Fruit fly (Drosophila melanogaster): ENCODE measurements around the gene Tsc1.

The Tsc1 gene

DNA sequence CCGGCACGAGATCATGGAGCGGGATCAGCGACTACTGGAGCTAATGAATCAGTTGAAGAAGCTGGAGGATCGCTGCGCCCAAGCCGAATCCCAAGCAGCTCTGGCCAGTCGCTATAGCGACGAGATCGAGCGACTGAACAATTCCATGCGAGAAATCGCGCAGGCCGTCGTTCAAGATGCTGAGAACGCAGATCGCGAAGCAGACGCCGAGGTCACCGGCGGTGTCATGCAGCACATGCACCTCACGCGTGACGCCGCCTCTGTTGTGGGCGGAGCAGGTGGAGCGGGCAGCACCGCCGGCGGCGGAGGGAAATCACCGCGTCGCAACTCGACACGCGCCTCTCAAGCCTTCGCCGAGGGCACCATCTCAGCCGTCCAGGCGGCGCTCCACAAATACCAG is 8.4 kb upstream of the Tsc1 start:
- TF ChIP-seq CG11617 (GFP tag; optimal IDR thresholded peaks at IDR 0.05) (no peak), Hr96 (GFP tag; optimal IDR thresholded peaks at IDR 0.05) (no peak), ovo (GFP tag; optimal IDR thresholded peaks at IDR 0.05) (no peak), bab1 (GFP tag; optimal IDR thresholded peaks at IDR 0.05) (no peak), CG5204 (GFP tag; optimal IDR thresholded peaks at IDR 0.05) (no peak), cnc (optimal IDR thresholded peaks at IDR 0.05) (no peak), CG1620 (GFP tag; optimal IDR thresholded peaks at IDR 0.05) (no peak), Mnt (GFP tag; optimal IDR thresholded peaks at IDR 0.05) (no peak), pad (GFP tag; optimal IDR thresholded peaks at IDR 0.05) (no peak), CG7101 (tag; optimal IDR thresholded peaks at IDR 0.05) (no peak), CG7045 (GFP tag; optimal IDR thresholded peaks at IDR 0.05) (no peak), Clk (GFP tag; optimal IDR thresholded peaks at IDR 0.05) (no peak)

DNA sequence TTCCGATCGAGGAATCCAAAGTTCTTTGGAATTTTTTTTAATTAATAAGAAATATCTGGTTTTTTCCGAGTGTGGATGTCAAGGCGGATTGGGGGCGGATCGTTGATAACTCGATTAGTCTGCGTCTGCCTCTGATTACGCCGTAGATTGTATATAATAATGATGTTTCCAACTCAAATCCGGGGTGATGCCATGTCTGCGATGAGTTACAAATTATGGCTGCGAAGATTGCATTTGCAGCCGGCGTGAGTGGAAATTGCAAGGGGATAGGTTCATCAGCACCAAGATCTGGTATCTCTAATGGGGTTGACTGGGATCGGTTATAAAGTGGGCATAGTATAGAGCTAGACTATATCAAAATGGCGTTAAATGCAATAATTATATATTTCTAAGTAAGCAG is 7.7 kb upstream of the Tsc1 start:
- no peak for TF ChIP-seq CG12768 (GFP tag; optimal IDR thresholded peaks at IDR 0.05)
- no peak for TF ChIP-seq toe (GFP tag; optimal IDR thresholded peaks at IDR 0.05)

DNA sequence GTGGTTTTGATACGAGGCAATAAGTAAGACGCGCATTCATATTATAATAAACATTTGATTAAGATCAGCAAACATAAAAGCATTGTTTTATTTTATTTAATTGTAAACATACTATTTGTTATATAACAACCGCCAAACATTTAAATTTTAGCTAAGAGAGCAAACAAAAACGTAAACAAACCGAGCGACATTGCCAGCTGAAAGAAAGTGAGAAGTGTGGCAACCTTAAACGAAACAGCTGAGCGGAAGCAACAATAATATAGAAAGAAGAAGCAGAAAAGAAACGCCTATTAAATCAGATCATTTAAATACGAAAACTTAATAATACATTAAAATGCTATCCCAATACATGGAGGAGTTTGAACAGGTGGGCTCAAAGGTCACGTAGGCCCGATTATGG is 4.5 kb downstream of the Tsc1 start, which contains the start of gene Sec10:
Gene Sec10, plus strand, starts transcription at position 252 of the 400 bp plus-strand sequence.
- TF ChIP-seq CG33017 (tag; optimal IDR thresholded peaks at IDR 0.05) (peak; percentile 7), pad (GFP tag; optimal IDR thresholded peaks at IDR 0.05) (no peak), CG7101 (tag; optimal IDR thresholded peaks at IDR 0.05) (peak; percentile 23), CG14711 (tag; optimal IDR thresholded peaks at IDR 0.05) (no peak), CG1620 (GFP tag; optimal IDR thresholded peaks at IDR 0.05) (no peak), bab1 (GFP tag; optimal IDR thresholded peaks at IDR 0.05) (peak; percentile 58), Mnt (GFP tag; optimal IDR thresholded peaks at IDR 0.05) (no peak), CG11617 (GFP tag; optimal IDR thresholded peaks at IDR 0.05) (no peak)

- TF ChIP-seq kay (GFP tag; ENCODE audit: borderline replicate concordance) (peak; percentile 4), CG12768 (GFP tag; optimal IDR thresholded peaks at IDR 0.05) (peak; percentile 1), cic (GFP tag; optimal IDR thresholded peaks at IDR 0.05) (peak; percentile 15), CG7045 (GFP tag; optimal IDR thresholded peaks at IDR 0.05) (no peak)
These were observed 7.3 kb downstream of the Tsc1 start, which contains the start of gene Npc2f for dm6 chr3R:24137311-24137945. TSS of gene Npc2f (plus strand) at chr3R:24137895.

- no peak for TF ChIP-seq CG14711 (tag; optimal IDR thresholded peaks at IDR 0.05)
- peak; percentile 54 for TF ChIP-seq cic (GFP tag; optimal IDR thresholded peaks at IDR 0.05)
These were observed 8.7 kb downstream of the Tsc1 start for dm6 chr3R:24138478-24139455.

DNA sequence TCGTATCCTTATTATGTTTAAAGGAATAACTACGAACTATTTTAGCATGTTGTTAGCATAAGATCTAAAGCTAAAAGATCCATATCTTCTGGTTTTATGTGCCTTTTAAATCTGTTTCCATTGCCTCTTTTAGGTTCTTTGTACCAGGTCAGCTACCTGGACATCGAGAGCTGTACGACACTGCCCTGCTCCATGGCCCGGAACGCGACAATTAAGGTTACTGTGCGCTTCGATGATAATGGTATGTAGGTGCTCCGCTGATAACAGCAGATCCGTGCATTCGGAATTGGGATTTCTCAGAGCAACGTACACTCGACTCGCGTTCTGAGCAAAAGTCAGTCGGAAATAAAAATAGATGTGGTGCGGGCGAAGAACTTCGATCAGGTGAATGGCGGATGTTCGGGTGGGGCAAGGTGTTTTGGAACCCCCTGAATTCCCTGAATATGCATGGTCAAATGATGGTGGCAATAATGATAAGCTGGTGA is 9.6 kb downstream of the Tsc1 start:
- TF ChIP-seq pad (GFP tag; optimal IDR thresholded peaks at IDR 0.05) (no peak), CG33017 (tag; optimal IDR thresholded peaks at IDR 0.05) (no peak)

dm6 chr3R:24141013-24141592 is 11.0 kb downstream of the Tsc1 start, which contains the start of gene Kal1:
TSS of gene Kal1 (plus strand) at chr3R:24141395.
- TF ChIP-seq CG7045 (GFP tag; optimal IDR thresholded peaks at IDR 0.05), result peak; percentile 67
- peak; percentile 18 for TF ChIP-seq kay (GFP tag; ENCODE audit: borderline replicate concordance)
- peak; percentile 23 for TF ChIP-seq ovo (GFP tag; optimal IDR thresholded peaks at IDR 0.05)
- peak; percentile 56 for TF ChIP-seq Mnt (GFP tag; optimal IDR thresholded peaks at IDR 0.05)
- TF ChIP-seq tj (GFP tag; optimal IDR thresholded peaks at IDR 0.05), result peak; percentile 88
- TF ChIP-seq Crg-1 (GFP tag; optimal IDR thresholded peaks at IDR 0.05), result peak; percentile 67
- no peak for TF ChIP-seq cnc (optimal IDR thresholded peaks at IDR 0.05)
- TF ChIP-seq CG12768 (GFP tag; optimal IDR thresholded peaks at IDR 0.05), result peak; percentile 86
- no peak for TF ChIP-seq CG5204 (GFP tag; optimal IDR thresholded peaks at IDR 0.05)
- TF ChIP-seq Hr96 (GFP tag; optimal IDR thresholded peaks at IDR 0.05), result peak; percentile 45
- peak; percentile 85 for TF ChIP-seq pad (GFP tag; optimal IDR thresholded peaks at IDR 0.05)
- peak; percentile 92 for TF ChIP-seq CG11617 (GFP tag; optimal IDR thresholded peaks at IDR 0.05)
- peak; percentile 24 for TF ChIP-seq toe (GFP tag; optimal IDR thresholded peaks at IDR 0.05)
- peak; percentile 97 for TF ChIP-seq bab1 (GFP tag; optimal IDR thresholded peaks at IDR 0.05)
- peak; percentile 92 for TF ChIP-seq CG33017 (tag; optimal IDR thresholded peaks at IDR 0.05)
- peak; percentile 43 for TF ChIP-seq cic (GFP tag; optimal IDR thresholded peaks at IDR 0.05)
- TF ChIP-seq CG1620 (GFP tag; optimal IDR thresholded peaks at IDR 0.05), result peak; percentile 45
- peak; percentile 51 for TF ChIP-seq Clk (GFP tag; optimal IDR thresholded peaks at IDR 0.05)
- TF ChIP-seq CG7101 (tag; optimal IDR thresholded peaks at IDR 0.05), result peak; percentile 93
- peak; percentile 88 for TF ChIP-seq CG14711 (tag; optimal IDR thresholded peaks at IDR 0.05)
